Worm (Caenorhabditis elegans) whole organism, early embryonic: ENCODE results near the gene Y67D8C.6.

Experiments used
- F13C5.2 ChIP-seq: sonication (generic microtip); optimal IDR thresholded peaks from 2 replicates; lab custom pipeline; 2017; ENCODE audit warnings: mild to moderate bottlenecking, missing genetic modification characterization, inconsistent platforms, missing compliant biosample characterization
- hnd-1 ChIP-seq: sonication (generic microtip); optimal IDR thresholded peaks from 2 replicates; lab custom pipeline; 2016; ENCODE audit warnings: missing genetic modification characterization, missing compliant biosample characterization

DNA sequence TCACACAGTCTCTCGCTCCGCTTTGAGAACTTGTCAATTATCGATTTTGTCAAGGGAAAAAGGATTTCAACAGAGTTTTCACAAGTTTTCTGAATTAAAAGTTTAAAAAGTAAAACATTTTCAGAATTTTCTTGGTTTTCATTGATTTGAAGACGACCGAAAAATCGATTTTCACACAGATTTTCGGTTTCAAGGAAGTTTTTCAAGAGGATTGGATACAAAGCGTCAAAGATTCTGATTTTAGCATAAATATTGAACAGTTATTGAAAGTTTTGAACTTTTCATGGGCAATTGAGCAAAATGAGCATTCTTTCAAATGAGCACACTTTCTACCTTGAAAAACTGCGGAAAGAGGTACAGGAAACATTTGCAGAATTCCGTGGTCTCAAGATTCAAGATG, 8.8 kb upstream of the Y67D8C.6 start, which contains the start of gene Y67D8C.2:
- TF ChIP-seq F13C5.2 (tag; lab: Kevin White, UChicago): no peak
- TF ChIP-seq hnd-1 (tag; lab: Kevin White, UChicago): no peak
